Fruit fly (Drosophila melanogaster): Measurements from ENCODE around the gene CG3191.

The CG3191 gene

DNA sequence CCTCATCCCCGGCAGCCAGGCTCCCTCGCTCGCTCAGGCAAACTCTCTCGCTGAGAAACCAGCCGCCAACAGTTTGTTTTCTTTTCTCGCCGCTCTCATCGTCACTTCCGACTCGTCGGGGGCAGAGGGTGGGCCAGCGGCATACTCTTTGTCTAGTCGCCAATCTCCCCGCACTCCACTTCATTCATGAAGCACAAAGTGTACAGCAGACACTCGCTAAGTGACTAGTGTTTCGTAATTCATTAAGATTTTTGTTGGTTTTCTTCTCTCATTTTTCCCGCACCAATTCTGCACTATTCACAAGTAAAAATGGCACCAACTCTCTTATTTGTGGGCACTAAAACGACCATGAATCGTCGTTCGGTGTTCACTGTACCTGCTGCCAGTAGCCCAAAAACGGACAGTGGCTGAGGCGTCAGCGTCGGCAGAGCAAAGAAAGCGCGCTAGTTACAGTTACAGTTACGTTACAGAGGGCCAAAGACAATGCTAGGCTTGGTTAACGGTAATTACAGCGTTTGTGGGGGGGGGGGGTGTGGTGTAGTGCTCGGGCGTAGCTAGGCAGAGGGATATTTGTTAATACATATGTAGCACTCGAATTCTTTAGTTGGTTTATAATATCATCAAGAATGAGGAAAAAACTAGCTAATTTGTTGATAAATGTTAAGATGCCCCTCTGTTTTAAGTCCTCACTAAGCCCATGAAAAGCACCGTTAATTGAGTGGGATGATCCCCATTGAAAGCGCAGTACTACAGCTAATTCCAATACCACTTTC, 45.8 kb upstream of the CG3191 start (continued):
- TF ChIP-seq CG31388 (GFP tag; optimal IDR thresholded peaks at IDR 0.05) (peak; percentile 97), CG12155 (GFP tag; optimal IDR thresholded peaks at IDR 0.05) (peak; percentile 97), CG5245 (GFP tag; optimal IDR thresholded peaks at IDR 0.05) (peak; percentile 99), Dref (GFP tag; IDR thresholded peaks at IDR 0.05) (peak; percentile 41; the same call in 1 of the 2 replicates), sd (tag; optimal IDR thresholded peaks at IDR 0.05) (peak; percentile 94), exex (tag; optimal IDR thresholded peaks at IDR 0.05) (peak; percentile 89), CG7987 (GFP tag; optimal IDR thresholded peaks at IDR 0.05) (peak; percentile 95), Adf1 (GFP tag; IDR thresholded peaks at IDR 0.05) (peak; percentile 98), Doc3 (GFP tag; IDR thresholded peaks at IDR 0.05; ENCODE audit: partially characterized antibody) (no peak), CG18476 (GFP tag; optimal IDR thresholded peaks at IDR 0.05) (peak; percentile 97), trem (tag; optimal IDR thresholded peaks at IDR 0.05) (peak; percentile 94), Side (GFP tag; optimal IDR thresholded peaks at IDR 0.05) (peak; percentile 99), CG1024 (GFP tag; IDR thresholded peaks at IDR 0.05) (peak; percentile 96), Bgb (GFP tag; IDR thresholded peaks at IDR 0.05; ENCODE audit: partially characterized antibody) (no peak; the same call in 1 of the 2 replicates), CG11093 (GFP tag; IDR thresholded peaks at IDR 0.05) (peak; percentile 98), oc (tag; optimal IDR thresholded peaks at IDR 0.05) (peak; percentile 99), knrl (GFP tag; IDR thresholded peaks at IDR 0.05; ENCODE audit: partially characterized antibody) (no peak), CG7786 (GFP tag; optimal IDR thresholded peaks at IDR 0.05) (peak; percentile 99), lab (GFP tag; optimal IDR thresholded peaks at IDR 0.05) (peak; percentile 99), CG8478 (optimal IDR thresholded peaks at IDR 0.05) (no peak), Dll (GFP tag; IDR thresholded peaks at IDR 0.05; ENCODE audit: partially characterized antibody) (no peak), dati (GFP tag; IDR thresholded peaks at IDR 0.05) (peak; percentile 96), so (GFP tag; IDR thresholded peaks at IDR 0.05) (peak; percentile 98), CG6689 (GFP tag; IDR thresholded peaks at IDR 0.05) (peak; percentile 98), NFAT (GFP tag; IDR thresholded peaks at IDR 0.05) (peak; percentile 97), vnd (GFP tag; IDR thresholded peaks at IDR 0.05; ENCODE audit: partially characterized antibody) (no peak), Eip74EF (GFP tag; optimal IDR thresholded peaks at IDR 0.05) (peak in 1 of 2 experiments; percentile 98), CG8765 (GFP tag; IDR thresholded peaks at IDR 0.05) (peak; percentile 91), Six4 (GFP tag; optimal IDR thresholded peaks at IDR 0.05) (peak; percentile 99), stwl (tag; optimal IDR thresholded peaks at IDR 0.05) (peak; percentile 34), chn (GFP tag; optimal IDR thresholded peaks at IDR 0.05) (peak; percentile 99), CG10147 (GFP tag; optimal IDR thresholded peaks at IDR 0.05) (peak; percentile 97), Ptx1 (GFP tag; IDR thresholded peaks at IDR 0.05) (peak; percentile 99), pzg (GFP tag; optimal IDR thresholded peaks at IDR 0.05) (peak; percentile 33), CG18764 (GFP tag; optimal IDR thresholded peaks at IDR 0.05) (peak; percentile 98), kah (GFP tag; optimal IDR thresholded peaks at IDR 0.05) (peak; percentile 95), NfI (GFP tag; optimal IDR thresholded peaks at IDR 0.05) (peak; percentile 99), CG7556 (GFP tag; optimal IDR thresholded peaks at IDR 0.05) (peak; percentile 99), CG2199 (GFP tag; IDR thresholded peaks at IDR 0.05) (peak; percentile 99), Elba2 (GFP tag; optimal IDR thresholded peaks at IDR 0.05) (peak; percentile 65), CG17802 (tag; optimal IDR thresholded peaks at IDR 0.05) (peak; percentile 92), jumu (GFP tag; optimal IDR thresholded peaks at IDR 0.05) (peak; percentile 99), corto (GFP tag; optimal IDR thresholded peaks at IDR 0.05) (no peak), PHDP (tag; optimal IDR thresholded peaks at IDR 0.05) (peak; percentile 98), CG8924 (tag; optimal IDR thresholded peaks at IDR 0.05) (peak; percentile 99), CG5180 (GFP tag; optimal IDR thresholded peaks at IDR 0.05) (peak; percentile 91), dan (GFP tag; IDR thresholded peaks at IDR 0.05) (peak; percentile 91), CG12219 (GFP tag; optimal IDR thresholded peaks at IDR 0.05) (peak; percentile 99), jigr1 (GFP tag; IDR thresholded peaks at IDR 0.05) (peak; percentile 96)

Data from whole organism, embryonic.